Worm (Caenorhabditis elegans): ENCODE measurements around the gene F47C12.13.

DNA sequence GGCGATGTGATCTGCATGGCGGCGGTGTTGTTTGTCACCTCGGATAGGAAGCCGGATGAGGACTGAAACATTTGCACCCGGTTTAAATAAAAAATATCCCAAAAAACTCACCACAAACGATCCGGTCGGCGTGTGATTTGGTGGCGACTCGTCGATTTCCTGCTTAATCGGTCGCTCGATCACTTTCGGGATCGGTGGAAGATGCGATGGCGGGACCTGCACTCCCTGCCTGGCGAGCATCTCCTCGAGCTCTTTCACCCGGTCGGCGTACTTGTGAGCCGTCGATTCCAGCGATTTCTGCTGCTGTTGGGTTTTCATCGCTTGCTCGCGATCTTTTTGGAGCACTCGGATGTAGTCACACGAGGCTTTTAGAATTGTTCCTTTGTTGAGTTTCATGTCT, 22.5 kb upstream of the F47C12.13 start:
- TF ChIP-seq lsy-2 (tag; optimal IDR thresholded peaks at IDR 0.05), result no peak
- TF ChIP-seq nhr-71 (tag; optimal IDR thresholded peaks at IDR 0.05), result no peak
- TF ChIP-seq fkh-4 (tag; optimal IDR thresholded peaks at IDR 0.05; ENCODE audit: borderline replicate concordance), result no peak
- TF ChIP-seq snpc-4 (tag; optimal IDR thresholded peaks at IDR 0.05), result no peak
- no peak for TF ChIP-seq nhr-12 (tag; optimal IDR thresholded peaks at IDR 0.05)
- no peak for TF ChIP-seq sox-4 (tag; optimal IDR thresholded peaks at IDR 0.05)
- no peak for TF ChIP-seq nhr-11 (tag; optimal IDR thresholded peaks at IDR 0.05)
- TF ChIP-seq tbx-2 (tag; optimal IDR thresholded peaks at IDR 0.05), result no peak
- TF ChIP-seq fkh-10 (GFP tag; optimal IDR thresholded peaks at IDR 0.05), result no peak
- TF ChIP-seq C16A3.4 (tag; optimal IDR thresholded peaks at IDR 0.05), result no peak

Measured in whole organism, L1 larva.